Fruit fly (Drosophila melanogaster): ENCODE measurements around the gene CG7290.

- TF ChIP-seq Gug (GFP tag; IDR thresholded peaks at IDR 0.05): no peak
- TF ChIP-seq Blimp-1 (GFP tag; optimal IDR thresholded peaks at IDR 0.05): no peak
- no peak for TF ChIP-seq Ets21C (GFP tag; optimal IDR thresholded peaks at IDR 0.05)
- no peak for TF ChIP-seq dac (GFP tag; optimal IDR thresholded peaks at IDR 0.05)
- no peak for TF ChIP-seq CG6163 (GFP tag; IDR thresholded peaks at IDR 0.05)
- TF ChIP-seq net (GFP tag; optimal IDR thresholded peaks at IDR 0.05): no peak
- TF ChIP-seq Lpt (GFP tag; optimal IDR thresholded peaks at IDR 0.05): no peak
- no peak for TF ChIP-seq Eip75B (GFP tag; optimal IDR thresholded peaks at IDR 0.05)
- TF ChIP-seq Hr39 (GFP tag; optimal IDR thresholded peaks at IDR 0.05): no peak
- TF ChIP-seq Sox102F (GFP tag; optimal IDR thresholded peaks at IDR 0.05): no peak
- TF ChIP-seq OdsH (GFP tag; optimal IDR thresholded peaks at IDR 0.05): no peak
- TF ChIP-seq cyc (GFP tag; optimal IDR thresholded peaks at IDR 0.05): no peak
Observed at dm6 chr3L:20212022-20212421, 6.2 kb upstream of the CG7290 start, which contains the start of gene CG7017.

Data from whole organism, prepupa.